Fruit fly (Drosophila melanogaster) Kc167 (cell line): Measurements from ENCODE around the gene Polr1B.

Experiments used
- Myc ChIP-seq: fragments of >200 bp; optimal IDR thresholded peaks from 2 replicates; lab custom pipeline; 2017; ENCODE audit warnings: missing external identifiers
- h ChIP-seq: fragments of >200 bp; optimal IDR thresholded peaks from 3 replicates; lab custom pipeline; 2018; ENCODE audit warnings: missing external identifiers
- insv ChIP-seq: fragments of >200 bp; optimal IDR thresholded peaks from 3 replicates; lab custom pipeline; 2018; ENCODE audit warnings: missing external identifiers
- psq ChIP-seq: fragments of >200 bp; optimal IDR thresholded peaks from 2 replicates; lab custom pipeline; 2017; ENCODE audit warnings: missing external identifiers

DNA sequence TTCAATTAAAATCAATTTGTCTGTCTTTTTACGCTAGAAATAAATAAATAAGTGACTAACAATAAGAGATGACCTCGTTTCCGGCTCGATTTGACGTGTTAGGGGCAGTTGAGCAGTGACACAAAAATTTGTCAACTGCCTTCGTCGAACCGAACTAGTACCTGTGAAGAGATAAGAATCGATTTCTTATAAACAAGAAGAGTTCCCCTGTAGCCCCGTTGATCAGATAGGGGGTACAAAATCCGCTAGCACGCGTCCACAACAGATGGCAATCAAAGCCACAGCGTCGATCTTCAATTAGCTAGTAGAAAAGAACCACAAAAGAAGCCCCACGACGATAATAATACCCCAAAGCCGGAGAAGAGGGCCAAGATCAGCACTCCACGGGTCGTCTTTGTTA is 32.3 kb upstream of the Polr1B start:
- TF ChIP-seq psq (lab: Kevin White, UChicago) (no peak), insv (no peak), Myc (lab: Kevin White, UChicago) (no peak), h (lab: Kevin White, UChicago) (no peak)
